Worm (Caenorhabditis elegans) whole organism, L4 larva: ENCODE results near the gene C05G5.3.
A peak's percentile ranks its signal among the peaks of the same experiment; 100 is the strongest.

Experiments
- F10B5.3 ChIP-seq: sonication (generic microtip); optimal IDR thresholded peaks from 2 replicates; lab custom pipeline; 2016; ENCODE audit warnings: mild to moderate bottlenecking, missing genetic modification characterization, missing compliant biosample characterization
- F26F4.8 ChIP-seq: fragments of 200-800 bp; sonication (Bioruptor generic); conservative IDR thresholded peaks from 2 replicates; pipeline ENCODE4 v1.3.6; 2022; ENCODE audit warnings: missing genetic modification characterization, missing compliant biosample characterization
- T20F7.1 ChIP-seq: fragments of 200-800 bp; sonication (Bioruptor generic); optimal IDR thresholded peaks from 2 replicates; lab custom pipeline; 2018; ENCODE audit warnings: mild to moderate bottlenecking, missing genetic modification characterization, missing compliant biosample characterization
- Y48G9A.11 ChIP-seq: fragments of 200-800 bp; sonication (Bioruptor generic); IDR thresholded peaks from 2 replicates; pipeline ENCODE4 v1.3.6; 2022; ENCODE audit warnings: missing genetic modification reagents, missing genetic modification characterization, missing compliant biosample characterization
- Y5F2A.4 ChIP-seq: fragments of 200-800 bp; sonication (Bioruptor generic); optimal IDR thresholded peaks from 2 replicates; lab custom pipeline; 2018; ENCODE audit warnings: mild to moderate bottlenecking, missing genetic modification characterization, missing compliant biosample characterization
- Y75B8A.6 ChIP-seq: fragments of 200-800 bp; sonication (Bioruptor generic); IDR thresholded peaks from 2 replicates; pipeline ENCODE4 v1.3.6; 2022; ENCODE audit warnings: missing genetic modification reagents, missing genetic modification characterization, missing compliant biosample characterization
- attf-4 ChIP-seq: sonication (generic microtip); optimal IDR thresholded peaks from 3 replicates; lab custom pipeline; 2017; ENCODE audit warnings: missing biosample characterization, missing genetic modification characterization
- ceh-20 ChIP-seq: fragments of 200-800 bp; sonication (Bioruptor generic); IDR thresholded peaks from 2 replicates; pipeline ENCODE4 v1.3.6; 2022; ENCODE audit warnings: missing genetic modification reagents, missing genetic modification characterization, missing compliant biosample characterization
- ceh-32 ChIP-seq: sonication (generic microtip); optimal IDR thresholded peaks from 2 replicates; lab custom pipeline; 2016; ENCODE audit warnings: mild to moderate bottlenecking, missing genetic modification characterization, missing compliant biosample characterization; ENCODE audit not compliant: poor library complexity
- cey-2 ChIP-seq: sonication (generic microtip); optimal IDR thresholded peaks from 3 replicates; lab custom pipeline; 2017; ENCODE audit warnings: missing genetic modification characterization, mild to moderate bottlenecking, missing compliant biosample characterization, antibody characterized with exemption, borderline replicate concordance; ENCODE audit not compliant: insufficient read depth
- daf-8 ChIP-seq: fragments of 200-800 bp; sonication (Bioruptor generic); IDR thresholded peaks from 2 replicates; pipeline ENCODE4 v1.3.6; 2022; ENCODE audit warnings: missing genetic modification characterization, missing compliant biosample characterization
- dmd-6 ChIP-seq: fragments of 200-800 bp; sonication (Bioruptor generic); IDR thresholded peaks from 2 replicates; pipeline ENCODE4 v1.3.6; 2022; ENCODE audit warnings: missing genetic modification reagents, missing genetic modification characterization, missing compliant biosample characterization
- dmd-8 ChIP-seq: fragments of 200-800 bp; sonication (Bioruptor generic); IDR thresholded peaks from 2 replicates; pipeline ENCODE4 v1.3.6; 2022; ENCODE audit warnings: missing genetic modification characterization, missing compliant biosample characterization
- dmd-9 ChIP-seq: fragments of 200-800 bp; sonication (Bioruptor generic); IDR thresholded peaks from 2 replicates; pipeline ENCODE4 v1.3.6; 2022; ENCODE audit warnings: missing genetic modification reagents, missing genetic modification characterization, missing compliant biosample characterization
- fkh-10 ChIP-seq: fragments of 150-350 bp; optimal IDR thresholded peaks from 2 replicates; lab custom pipeline; 2014; ENCODE audit warnings: missing biosample characterization, missing genetic modification reagents, missing genetic modification characterization
- hlh-11 ChIP-seq: fragments of 200-800 bp; sonication (Bioruptor generic); optimal IDR thresholded peaks from 2 replicates; lab custom pipeline; 2018; ENCODE audit warnings: mild to moderate bottlenecking, missing genetic modification characterization, missing compliant biosample characterization
- hlh-30 ChIP-seq: sonication (generic microtip); optimal IDR thresholded peaks from 2 replicates; lab custom pipeline; 2017; ENCODE audit warnings: antibody characterized with exemption, mild to moderate bottlenecking, missing genetic modification characterization, missing compliant biosample characterization; ENCODE audit not compliant: insufficient read depth
- hmg-1.1 ChIP-seq: fragments of 200-800 bp; sonication (Bioruptor generic); IDR thresholded peaks from 2 replicates; pipeline ENCODE4 v1.3.6; 2022; ENCODE audit warnings: missing genetic modification reagents, missing genetic modification characterization, missing compliant biosample characterization
- lim-7 ChIP-seq: fragments of 200-800 bp; sonication (Bioruptor generic); IDR thresholded peaks from 2 replicates; pipeline ENCODE4 v1.3.6; 2022; ENCODE audit warnings: missing genetic modification characterization, missing compliant biosample characterization
- lin-13 ChIP-seq: fragments of 150-350 bp; optimal IDR thresholded peaks from 2 replicates; lab custom pipeline; 2014; ENCODE audit warnings: missing biosample characterization, missing genetic modification reagents, missing genetic modification characterization
- lin-29 ChIP-seq: fragments of 200-800 bp; sonication (Bioruptor generic); IDR thresholded peaks from 2 replicates; pipeline ENCODE4 v1.3.6; 2022; ENCODE audit warnings: missing genetic modification reagents, missing genetic modification characterization, missing compliant biosample characterization
- lin-38 ChIP-seq: fragments of 200-800 bp; sonication (Bioruptor generic); IDR thresholded peaks from 2 replicates; pipeline ENCODE4 v1.3.6; 2022; ENCODE audit warnings: missing genetic modification reagents, missing genetic modification characterization, missing compliant biosample characterization
- lin-39 ChIP-seq: fragments of 150-350 bp; optimal IDR thresholded peaks from 2 replicates; lab custom pipeline; 2014; ENCODE audit warnings: missing biosample characterization, missing genetic modification reagents, missing genetic modification characterization
- lsy-2 ChIP-seq, 2 experiments: fragments of 150-350 bp in 1 of 2; sonication (generic microtip) in 1 of 2; optimal IDR thresholded peaks; 2 replicates each; lab custom pipeline; 2014 to 2017; ENCODE audit warnings: missing biosample characterization in 2 of 2, missing genetic modification characterization in 2 of 2
- mdl-1 ChIP-seq, 2 experiments: fragments of 150-350 bp in 1 of 2; sonication (generic microtip) in 1 of 2; optimal IDR thresholded peaks; 2 replicates each; lab custom pipeline; 2014 to 2017; ENCODE audit warnings: missing biosample characterization in 2 of 2, missing genetic modification characterization in 2 of 2
- mdt-29 ChIP-seq: fragments of 200-800 bp; sonication (Bioruptor generic); IDR thresholded peaks from 2 replicates; pipeline ENCODE4 v1.3.6; 2022; ENCODE audit warnings: missing genetic modification reagents, missing genetic modification characterization, missing compliant biosample characterization
- mep-1 ChIP-seq: fragments of 150-350 bp; sonication (generic microtip); optimal IDR thresholded peaks from 3 replicates; lab custom pipeline; 2014; ENCODE audit warnings: missing biosample characterization, missing genetic modification characterization
- mes-2 ChIP-seq: sonication (generic microtip); optimal IDR thresholded peaks from 2 replicates; lab custom pipeline; 2016; ENCODE audit warnings: missing genotype, mild to moderate bottlenecking, missing genetic modification characterization, missing compliant biosample characterization; ENCODE audit not compliant: poor library complexity, severe bottlenecking
- mxl-3 ChIP-seq: fragments of 200-800 bp; sonication (Bioruptor generic); optimal IDR thresholded peaks from 2 replicates; lab custom pipeline; 2018; ENCODE audit warnings: mild to moderate bottlenecking, missing genetic modification characterization, missing compliant biosample characterization
- nhr-111 ChIP-seq: fragments of 200-800 bp; sonication (Bioruptor generic); optimal IDR thresholded peaks from 2 replicates; lab custom pipeline; 2018; ENCODE audit warnings: mild to moderate bottlenecking, missing genetic modification characterization, missing compliant biosample characterization
- nhr-237 ChIP-seq: sonication (generic microtip); optimal IDR thresholded peaks from 2 replicates; lab custom pipeline; 2017; ENCODE audit warnings: missing biosample characterization, missing genetic modification characterization
- nhr-25 ChIP-seq: sonication (generic microtip); optimal IDR thresholded peaks from 2 replicates; lab custom pipeline; 2017; ENCODE audit warnings: missing genetic modification characterization, mild to moderate bottlenecking, missing compliant biosample characterization, antibody characterized with exemption, moderate library complexity, borderline replicate concordance; ENCODE audit not compliant: insufficient read depth
- nhr-28 ChIP-seq: fragments of 150-350 bp; optimal IDR thresholded peaks from 2 replicates; lab custom pipeline; 2014; ENCODE audit warnings: missing biosample characterization, missing genetic modification characterization
- php-3 ChIP-seq: fragments of 200-800 bp; sonication (Bioruptor generic); IDR thresholded peaks from 2 replicates; pipeline ENCODE4 v1.3.6; 2022; ENCODE audit warnings: missing genetic modification reagents, missing genetic modification characterization, missing compliant biosample characterization
- pqm-1 ChIP-seq: sonication (generic microtip); optimal IDR thresholded peaks from 2 replicates; lab custom pipeline; 2017; ENCODE audit warnings: missing biosample characterization, missing genetic modification characterization
- rbr-2 ChIP-seq: sonication (generic microtip); optimal IDR thresholded peaks from 2 replicates; lab custom pipeline; 2016; ENCODE audit warnings: missing genotype, missing genetic modification characterization, missing compliant biosample characterization
- saeg-2 ChIP-seq: fragments of 200-800 bp; sonication (Bioruptor generic); IDR thresholded peaks from 2 replicates; pipeline ENCODE4 v1.3.6; 2022; ENCODE audit warnings: missing genetic modification reagents, missing genetic modification characterization, missing compliant biosample characterization
- sdz-12 ChIP-seq: fragments of 200-800 bp; sonication (Bioruptor generic); optimal IDR thresholded peaks from 2 replicates; lab custom pipeline; 2018; ENCODE audit warnings: mild to moderate bottlenecking, missing genetic modification characterization, missing compliant biosample characterization
- snpc-1.2 ChIP-seq: fragments of 200-800 bp; sonication (Bioruptor generic); IDR thresholded peaks from 2 replicates; pipeline ENCODE4 v1.3.6; 2022; ENCODE audit warnings: missing genetic modification reagents, missing genetic modification characterization, missing compliant biosample characterization
- unc-130 ChIP-seq: sonication (generic microtip); optimal IDR thresholded peaks from 2 replicates; lab custom pipeline; 2016; ENCODE audit warnings: missing genetic modification reagents, missing genetic modification characterization, missing compliant biosample characterization
- unc-62 ChIP-seq, 3 experiments: fragments of 150-350 bp in 1 of 3; sonication (generic microtip); optimal IDR thresholded peaks in 2 of 3; peaks in 1 of 3; 1 replicate in 1 of 3; 2 replicates in 2 of 3; lab custom pipeline; 2014 to 2017; ENCODE audit warnings: missing biosample characterization in 3 of 3, missing genetic modification characterization in 3 of 3, missing genetic modification reagents in 3 of 3, missing genotype in 1 of 3
- vab-7 ChIP-seq: fragments of 200-800 bp; sonication (Bioruptor generic); IDR thresholded peaks from 2 replicates; pipeline ENCODE4 v1.3.6; 2022; ENCODE audit warnings: missing genetic modification reagents, missing genetic modification characterization, missing compliant biosample characterization

The C05G5.3 gene

ce11 chrX:14783434-14784142 is 31.8 kb upstream of the C05G5.3 start (continued):
- TF ChIP-seq nhr-237 = no peak

- no peak for TF ChIP-seq mep-1 (tag; lab: Kevin White, UChicago)
- TF ChIP-seq mxl-3 = peak; percentile 25
- TF ChIP-seq nhr-28 (tag; lab: Kevin White, UChicago) = peak; percentile 34
- no peak for TF ChIP-seq mdt-29 (GFP tag; lab: Robert Waterston, UW)
- no peak for TF ChIP-seq lsy-2 (tag; optimal IDR thresholded peaks at IDR 0.05; lab: Kevin White, UChicago)
- no peak for TF ChIP-seq lin-39 (tag; lab: Kevin White, UChicago)
- TF ChIP-seq dmd-8 = no peak
- TF ChIP-seq lin-13 (GFP tag; lab: Kevin White, UChicago) = no peak
- no peak for TF ChIP-seq attf-4 (tag; lab: Kevin White, UChicago)
- no peak for TF ChIP-seq lin-38 (GFP tag; lab: Robert Waterston, UW)
- no peak for TF ChIP-seq F10B5.3 (tag; lab: Kevin White, UChicago)
- TF ChIP-seq unc-62 (GFP tag; optimal IDR thresholded peaks at IDR 0.05 in 1 of 2; lab: Kevin White, UChicago) = peak in 1 of 2 experiments; percentile 89
- TF ChIP-seq unc-62 (tag; optimal IDR thresholded peaks at IDR 0.05; lab: Kevin White, UChicago) = no peak
- TF ChIP-seq hlh-30 (tag; lab: Kevin White, UChicago) = peak; percentile 30
- peak in 1 of 2 experiments; percentile 33 for TF ChIP-seq mdl-1 (tag; optimal IDR thresholded peaks at IDR 0.05; lab: Kevin White, UChicago)
- TF ChIP-seq Y48G9A.11 (GFP tag; lab: Robert Waterston, UW) = no peak
- no peak for TF ChIP-seq pqm-1 (tag; lab: Kevin White, UChicago)
- no peak for TF ChIP-seq snpc-1.2 (GFP tag; lab: Robert Waterston, UW)
- no peak for TF ChIP-seq cey-2
- peak; percentile 22 for TF ChIP-seq hlh-11 (tag; lab: Kevin White, UChicago)
- no peak for TF ChIP-seq Y5F2A.4 (GFP tag; lab: Kevin White, UChicago)
- no peak for TF ChIP-seq mes-2
- no peak for TF ChIP-seq daf-8 (GFP tag; lab: Robert Waterston, UW)
- TF ChIP-seq lim-7 = no peak
- no peak for TF ChIP-seq rbr-2
- TF ChIP-seq nhr-237 = no peak
- no peak for TF ChIP-seq vab-7
- no peak for TF ChIP-seq hmg-1.1 (GFP tag; lab: Robert Waterston, UW)
- TF ChIP-seq T20F7.1 (GFP tag; lab: Kevin White, UChicago) = no peak
- no peak for TF ChIP-seq ceh-32 (tag; lab: Kevin White, UChicago)
- no peak for TF ChIP-seq lin-29 (GFP tag; lab: Robert Waterston, UW)
- no peak for TF ChIP-seq Y75B8A.6 (GFP tag; lab: Robert Waterston, UW)
- no peak for TF ChIP-seq nhr-111
- TF ChIP-seq php-3 = no peak
- no peak for TF ChIP-seq sdz-12 (GFP tag; lab: Kevin White, UChicago)
- no peak for TF ChIP-seq saeg-2 (GFP tag; lab: Robert Waterston, UW)
- TF ChIP-seq F26F4.8 (GFP tag; lab: Robert Waterston, UW) = no peak
- peak; percentile 77 for TF ChIP-seq dmd-6 (GFP tag; lab: Robert Waterston, UW)
- no peak for TF ChIP-seq unc-130 (GFP tag; lab: Kevin White, UChicago)
- no peak for TF ChIP-seq fkh-10 (GFP tag; lab: Kevin White, UChicago)
- TF ChIP-seq dmd-9 = no peak
- TF ChIP-seq nhr-25 (tag; lab: Kevin White, UChicago) = no peak
- peak; percentile 83; the same call in 1 of the 2 replicates for TF ChIP-seq ceh-20
Measured at ce11 chrX:14780176-14780575, 28.4 kb upstream of the C05G5.3 start.
